Worm (Caenorhabditis elegans) whole organism, late embryonic: ENCODE measurements around the gene dnj-23.

ENCODE experiments used
- F13H6.1 ChIP-seq: sonication (generic microtip); optimal IDR thresholded peaks from 2 replicates; lab custom pipeline; 2016; ENCODE audit warnings: missing genetic modification characterization, missing compliant biosample characterization
- ceh-14 ChIP-seq: sonication (generic microtip); optimal IDR thresholded peaks from 2 replicates; lab custom pipeline; 2016; ENCODE audit warnings: missing genotype, missing genetic modification characterization, missing compliant biosample characterization
- ceh-19 ChIP-seq: fragments of 200-800 bp; sonication (Bioruptor generic); optimal IDR thresholded peaks from 2 replicates; lab custom pipeline; 2018; ENCODE audit warnings: mild to moderate bottlenecking, missing genetic modification characterization, missing compliant biosample characterization
- ceh-22 ChIP-seq: sonication (generic microtip); optimal IDR thresholded peaks from 2 replicates; lab custom pipeline; 2017; ENCODE audit warnings: missing biosample characterization, missing genetic modification characterization
- ceh-31 ChIP-seq: sonication (generic microtip); optimal IDR thresholded peaks from 2 replicates; lab custom pipeline; 2016; ENCODE audit warnings: missing genetic modification characterization, missing compliant biosample characterization
- ceh-34 ChIP-seq: sonication (generic microtip); optimal IDR thresholded peaks from 2 replicates; lab custom pipeline; 2016; ENCODE audit warnings: mild to moderate bottlenecking, missing genetic modification characterization, missing compliant biosample characterization
- ceh-48 ChIP-seq: sonication (generic microtip); optimal IDR thresholded peaks from 2 replicates; lab custom pipeline; 2016; ENCODE audit warnings: missing genetic modification characterization, inconsistent platforms, missing compliant biosample characterization
- ceh-6 ChIP-seq: fragments of 200-800 bp; sonication (Bioruptor generic); optimal IDR thresholded peaks from 2 replicates; lab custom pipeline; 2018; ENCODE audit warnings: mild to moderate bottlenecking, missing genetic modification characterization, missing compliant biosample characterization
- ceh-9 ChIP-seq: sonication (generic microtip); optimal IDR thresholded peaks from 2 replicates; lab custom pipeline; 2016; ENCODE audit warnings: mild to moderate bottlenecking, missing genetic modification characterization, inconsistent platforms, missing compliant biosample characterization
- che-1 ChIP-seq: sonication (generic microtip); optimal IDR thresholded peaks from 2 replicates; lab custom pipeline; 2016; ENCODE audit warnings: mild to moderate bottlenecking, missing genetic modification characterization, missing compliant biosample characterization
- elt-2 ChIP-seq: sonication (generic microtip); optimal IDR thresholded peaks from 2 replicates; lab custom pipeline; 2016; ENCODE audit warnings: missing genetic modification reagents, missing genetic modification characterization, missing compliant biosample characterization
- elt-4 ChIP-seq: sonication (generic microtip); optimal IDR thresholded peaks from 2 replicates; lab custom pipeline; 2016; ENCODE audit warnings: missing genetic modification characterization, missing compliant biosample characterization
- fkh-10 ChIP-seq: fragments of 150-350 bp; optimal IDR thresholded peaks from 2 replicates; lab custom pipeline; 2014; ENCODE audit warnings: missing biosample characterization, missing genetic modification reagents, missing genetic modification characterization
- fkh-6 ChIP-seq: sonication (generic microtip); optimal IDR thresholded peaks from 2 replicates; lab custom pipeline; 2016; ENCODE audit warnings: missing genetic modification characterization, missing compliant biosample characterization
- gmeb-2 ChIP-seq: sonication (generic microtip); optimal IDR thresholded peaks from 2 replicates; lab custom pipeline; 2016; ENCODE audit warnings: missing genetic modification characterization, inconsistent platforms, missing compliant biosample characterization
- hlh-30 ChIP-seq: sonication (generic microtip); optimal IDR thresholded peaks from 2 replicates; lab custom pipeline; 2017; ENCODE audit warnings: antibody characterized with exemption, missing genetic modification characterization, missing compliant biosample characterization; ENCODE audit not compliant: insufficient read depth
- hlh-6 ChIP-seq: sonication (generic microtip); optimal IDR thresholded peaks from 2 replicates; lab custom pipeline; 2016; ENCODE audit warnings: missing genotype, missing genetic modification characterization, missing compliant biosample characterization
- hlh-8 ChIP-seq: sonication (generic microtip); optimal IDR thresholded peaks from 2 replicates; lab custom pipeline; 2016; ENCODE audit warnings: missing genotype, missing genetic modification characterization, missing compliant biosample characterization
- lin-11 ChIP-seq: fragments of 200-800 bp; sonication (Bioruptor generic); optimal IDR thresholded peaks from 2 replicates; lab custom pipeline; 2018; ENCODE audit warnings: mild to moderate bottlenecking, missing genetic modification characterization, missing compliant biosample characterization
- mec-3 ChIP-seq: sonication (generic microtip); optimal IDR thresholded peaks from 2 replicates; lab custom pipeline; 2016; ENCODE audit warnings: borderline replicate concordance, missing genetic modification characterization, missing compliant biosample characterization
- nfya-1 ChIP-seq: sonication (generic microtip); optimal IDR thresholded peaks from 2 replicates; lab custom pipeline; 2017; ENCODE audit warnings: missing genetic modification characterization, mild to moderate bottlenecking, missing compliant biosample characterization, antibody characterized with exemption, moderate library complexity
- nhr-11 ChIP-seq: fragments of 150-350 bp; optimal IDR thresholded peaks from 2 replicates; lab custom pipeline; 2014; ENCODE audit warnings: missing biosample characterization, missing genetic modification characterization
- nhr-232 ChIP-seq: sonication (generic microtip); optimal IDR thresholded peaks from 2 replicates; lab custom pipeline; 2016; ENCODE audit warnings: missing genetic modification characterization, missing compliant biosample characterization
- odd-2 ChIP-seq: sonication (generic microtip); optimal IDR thresholded peaks from 2 replicates; lab custom pipeline; 2017; ENCODE audit warnings: antibody characterized with exemption, mild to moderate bottlenecking, missing genetic modification characterization, missing compliant biosample characterization
- pag-3 ChIP-seq: sonication (generic microtip); optimal IDR thresholded peaks from 2 replicates; lab custom pipeline; 2016; ENCODE audit warnings: missing compliant biosample characterization, missing genetic modification characterization, borderline replicate concordance
- pat-9 ChIP-seq: fragments of 200-800 bp; sonication (Bioruptor generic); optimal IDR thresholded peaks from 2 replicates; lab custom pipeline; 2018; ENCODE audit warnings: mild to moderate bottlenecking, missing genetic modification characterization, moderate library complexity, missing compliant biosample characterization
- pha-4 ChIP-seq: fragments of 150-350 bp; optimal IDR thresholded peaks from 2 replicates; lab custom pipeline; 2018; ENCODE audit warnings: missing biosample characterization, missing genetic modification reagents, missing genetic modification characterization
- pqm-1 ChIP-seq: sonication (generic microtip); optimal IDR thresholded peaks from 2 replicates; lab custom pipeline; 2016; ENCODE audit warnings: missing genetic modification characterization, missing compliant biosample characterization
- pros-1 ChIP-seq: fragments of 150-350 bp; optimal IDR thresholded peaks from 2 replicates; lab custom pipeline; 2014; ENCODE audit warnings: missing biosample characterization, missing genetic modification reagents, missing genetic modification characterization
- ref-2 ChIP-seq: sonication (generic microtip); optimal IDR thresholded peaks from 2 replicates; lab custom pipeline; 2016; ENCODE audit warnings: missing genetic modification characterization, missing compliant biosample characterization
- rnt-1 ChIP-seq: sonication (generic microtip); optimal IDR thresholded peaks from 2 replicates; lab custom pipeline; 2016; ENCODE audit warnings: missing genetic modification characterization, missing compliant biosample characterization
- sox-2 ChIP-seq: fragments of 200-800 bp; sonication (Bioruptor generic); IDR thresholded peaks from 2 replicates; pipeline ENCODE4 v1.3.6; 2022; ENCODE audit warnings: missing genetic modification reagents, missing genetic modification characterization, missing compliant biosample characterization
- sox-4 ChIP-seq: sonication (generic microtip); optimal IDR thresholded peaks from 2 replicates; lab custom pipeline; 2017; ENCODE audit warnings: mild to moderate bottlenecking, missing genetic modification characterization, inconsistent platforms, missing compliant biosample characterization
- syd-9 ChIP-seq: sonication (generic microtip); optimal IDR thresholded peaks from 2 replicates; lab custom pipeline; 2016; ENCODE audit warnings: mild to moderate bottlenecking, missing genetic modification characterization, moderate library complexity, missing compliant biosample characterization
- tbx-7 ChIP-seq: sonication (generic microtip); optimal IDR thresholded peaks from 2 replicates; lab custom pipeline; 2016; ENCODE audit warnings: missing genotype, missing genetic modification characterization, missing compliant biosample characterization
- ttx-3 ChIP-seq: sonication (generic microtip); optimal IDR thresholded peaks from 2 replicates; lab custom pipeline; 2016; ENCODE audit warnings: missing genetic modification reagents, missing genetic modification characterization, missing compliant biosample characterization
- unc-3 ChIP-seq, 2 experiments: fragments of 200-800 bp in 1 of 2; sonication (Bioruptor generic) in 1 of 2; sonication (generic microtip) in 1 of 2; conservative IDR thresholded peaks in 1 of 2; optimal IDR thresholded peaks in 1 of 2; 2 replicates each; pipeline versions ENCODE4 v1.3.6 to Lab custom; 2016 to 2022; ENCODE audit warnings: missing compliant biosample characterization in 2 of 2, missing genetic modification characterization in 2 of 2, missing genetic modification reagents in 1 of 2
- unc-86 ChIP-seq: sonication (generic microtip); optimal IDR thresholded peaks from 2 replicates; lab custom pipeline; 2016; ENCODE audit warnings: missing genetic modification characterization, missing compliant biosample characterization
- zip-5 ChIP-seq: sonication (generic microtip); optimal IDR thresholded peaks from 2 replicates; lab custom pipeline; 2016; ENCODE audit warnings: missing genetic modification characterization, missing compliant biosample characterization
- ztf-16 ChIP-seq: sonication (generic microtip); optimal IDR thresholded peaks from 2 replicates; lab custom pipeline; 2017; ENCODE audit warnings: missing genetic modification characterization, missing compliant biosample characterization

dnj-23 gene

ce11 chrII:9126965-9127364, 18.6 kb upstream of the dnj-23 start:
- no peak for TF ChIP-seq hlh-6 (tag; lab: Kevin White, UChicago)
- TF ChIP-seq nhr-11 = no peak
- TF ChIP-seq ceh-48 = no peak
- no peak for TF ChIP-seq zip-5 (tag; lab: Kevin White, UChicago)
- no peak for TF ChIP-seq nfya-1 (tag; lab: Kevin White, UChicago)
- no peak for TF ChIP-seq ceh-22
- TF ChIP-seq ceh-19 (GFP tag; lab: Kevin White, UChicago) = no peak
- TF ChIP-seq fkh-10 = no peak
- TF ChIP-seq ztf-16 (tag; lab: Kevin White, UChicago) = no peak
- no peak for TF ChIP-seq pros-1 (tag; lab: Kevin White, UChicago)
- TF ChIP-seq unc-3 (GFP tag; conservative IDR thresholded peaks at IDR 0.05; lab: Robert Waterston, UW) = no peak
- no peak for TF ChIP-seq unc-3 (tag; optimal IDR thresholded peaks at IDR 0.05; lab: Kevin White, UChicago)
- TF ChIP-seq ttx-3 (tag; lab: Kevin White, UChicago) = no peak
- no peak for TF ChIP-seq mec-3 (tag; lab: Kevin White, UChicago)
- TF ChIP-seq syd-9 (tag; lab: Kevin White, UChicago) = no peak
- TF ChIP-seq pqm-1 (tag; lab: Kevin White, UChicago) = no peak

- TF ChIP-seq ceh-34 (tag; lab: Kevin White, UChicago) = no peak
- TF ChIP-seq odd-2 (tag; lab: Kevin White, UChicago) = no peak
Observed at ce11 chrII:9125007-9125406, 16.6 kb upstream of the dnj-23 start.

ce11 chrII:9124353-9124752, 16.0 kb upstream of the dnj-23 start:
- TF ChIP-seq ref-2 (no peak), unc-86 (tag; lab: Kevin White, UChicago) (no peak), ceh-6 (GFP tag; lab: Kevin White, UChicago) (no peak), gmeb-2 (tag; lab: Kevin White, UChicago) (no peak), ceh-14 (no peak), che-1 (tag; lab: Kevin White, UChicago) (no peak), pag-3 (tag; lab: Kevin White, UChicago) (no peak), elt-4 (tag; lab: Kevin White, UChicago) (no peak), ceh-31 (tag; lab: Kevin White, UChicago) (no peak), rnt-1 (no peak), tbx-7 (no peak), sox-2 (GFP tag; lab: Robert Waterston, UW) (no peak), elt-2 (tag; lab: Kevin White, UChicago) (no peak), ceh-19 (GFP tag; lab: Kevin White, UChicago) (no peak), pha-4 (tag; lab: Kevin White, UChicago) (no peak)

DNA sequence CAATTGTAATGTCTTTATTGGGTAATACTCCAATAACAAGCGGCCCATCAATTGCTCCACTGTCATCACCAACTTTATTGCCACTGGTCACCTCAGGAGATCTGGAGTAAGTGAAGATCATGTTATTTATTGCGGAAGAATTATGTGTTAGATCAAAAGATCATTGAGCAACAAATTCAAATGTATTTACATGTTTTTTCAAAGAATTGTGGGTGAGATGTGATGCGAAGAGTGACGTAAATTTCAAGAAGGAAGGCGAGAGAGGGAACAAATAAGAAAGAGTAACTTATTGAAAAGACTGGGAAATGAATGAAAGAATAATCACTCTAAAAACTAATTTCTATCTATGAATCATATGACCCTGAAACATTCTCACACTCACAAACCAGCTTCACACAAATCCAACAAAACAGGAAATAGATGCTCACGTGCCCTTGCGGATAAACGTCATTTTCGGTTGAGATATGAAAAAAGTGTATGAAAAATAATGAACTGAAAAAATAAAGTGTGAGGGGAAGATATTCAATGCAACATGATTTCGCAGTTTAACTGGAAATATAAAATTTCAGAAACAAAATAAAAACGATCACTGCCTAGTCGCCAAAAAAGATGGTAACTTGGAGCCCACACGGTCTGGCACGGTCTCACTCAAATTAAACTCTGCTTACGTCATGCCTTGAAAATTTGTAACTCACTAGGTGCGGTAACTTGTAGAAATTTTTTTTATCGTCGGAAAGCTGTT, 12.6 kb upstream of the dnj-23 start:
- TF ChIP-seq sox-4 (tag; lab: Kevin White, UChicago) (no peak), gmeb-2 (tag; lab: Kevin White, UChicago) (no peak), unc-3 (GFP tag; conservative IDR thresholded peaks at IDR 0.05; lab: Robert Waterston, UW) (no peak), unc-3 (tag; optimal IDR thresholded peaks at IDR 0.05; lab: Kevin White, UChicago) (no peak), syd-9 (tag; lab: Kevin White, UChicago) (no peak), fkh-6 (tag; lab: Kevin White, UChicago) (no peak)

DNA sequence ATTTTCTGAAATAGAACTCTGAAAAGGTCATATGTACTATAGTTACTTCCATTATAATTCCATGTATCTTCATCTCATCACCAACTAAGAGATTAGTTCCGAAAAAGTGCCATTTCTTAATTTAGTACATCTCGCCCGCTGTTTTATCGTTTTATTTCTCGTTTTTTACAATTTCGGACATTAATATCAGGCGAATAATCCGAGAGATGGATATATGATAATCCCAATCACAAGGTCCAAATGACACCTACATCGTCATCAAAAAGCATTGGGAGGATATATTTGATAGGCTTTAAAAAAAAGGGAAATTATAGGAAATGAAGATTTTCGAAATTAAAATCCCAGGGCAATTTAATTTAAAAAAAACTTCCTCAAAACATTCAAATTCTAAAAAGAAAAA, 11.9 kb upstream of the dnj-23 start:
- no peak for TF ChIP-seq ceh-22
- TF ChIP-seq lin-11 = no peak
- no peak for TF ChIP-seq pros-1 (tag; lab: Kevin White, UChicago)
- no peak for TF ChIP-seq hlh-30 (tag; lab: Kevin White, UChicago)
- TF ChIP-seq tbx-7 = no peak
- TF ChIP-seq sox-4 (tag; lab: Kevin White, UChicago) = no peak
- TF ChIP-seq hlh-8 (tag; lab: Kevin White, UChicago) = no peak
- TF ChIP-seq ref-2 = no peak
- TF ChIP-seq F13H6.1 (tag; lab: Kevin White, UChicago) = no peak
- TF ChIP-seq nhr-232 (tag; lab: Kevin White, UChicago) = no peak
- no peak for TF ChIP-seq elt-4 (tag; lab: Kevin White, UChicago)
- no peak for TF ChIP-seq nhr-11
- TF ChIP-seq pat-9 (tag; lab: Kevin White, UChicago) = no peak
- no peak for TF ChIP-seq ceh-9 (tag; lab: Kevin White, UChicago)
